Worm (Caenorhabditis elegans) whole organism, L3 larva: ENCODE measurements around the gene srsx-31.

ENCODE experiments used
- ama-1 ChIP-seq: fragments of 150-350 bp; optimal IDR thresholded peaks from 2 replicates; lab custom pipeline; 2018
- nhr-25 ChIP-seq: sonication (generic microtip); optimal IDR thresholded peaks from 2 replicates; lab custom pipeline; 2017; ENCODE audit warnings: missing biosample characterization, missing genetic modification characterization

- TF ChIP-seq nhr-25 (no peak), ama-1 (lab: Kevin White, UChicago) (no peak)
Observed at ce11 chrV:11268791-11269190, 13.9 kb upstream of the srsx-31 start, which contains the start of gene str-115.
